Worm (Caenorhabditis elegans): ENCODE measurements around the gene R105.1.

ce11 chrIV:4612597-4612996 is 20.9 kb upstream of the R105.1 start:
- TF ChIP-seq dao-5 (tag; optimal IDR thresholded peaks at IDR 0.05) (no peak), him-1 (tag; optimal IDR thresholded peaks at IDR 0.05) (no peak), W03F9.2 (tag; optimal IDR thresholded peaks at IDR 0.05) (no peak)
